Worm (Caenorhabditis elegans): ENCODE data around the gene snf-3.

ce11 chrII:1085546-1085945 lies 6.3 kb upstream of the snf-3 start:
- TF ChIP-seq ref-1 (GFP tag; conservative IDR thresholded peaks at IDR 0.05) (no peak), klf-2 (GFP tag; conservative IDR thresholded peaks at IDR 0.05) (no peak), tab-1 (GFP tag; IDR thresholded peaks at IDR 0.05) (no peak), flt-1 (GFP tag; IDR thresholded peaks at IDR 0.05) (no peak), ztf-29 (GFP tag; IDR thresholded peaks at IDR 0.05) (no peak), T22C8.4 (GFP tag; IDR thresholded peaks at IDR 0.05) (no peak), med-1 (GFP tag; optimal IDR thresholded peaks at IDR 0.05; ENCODE audit: insufficient read depth) (no peak), ztf-23 (GFP tag; IDR thresholded peaks at IDR 0.05) (no peak), cog-1 (tag; optimal IDR thresholded peaks at IDR 0.05) (no peak)

All from whole organism, midembryonic.